Worm (Caenorhabditis elegans) whole organism, mixed stage, embryonic: ENCODE results near the gene obr-1.
"Not testable (repeated sequence)": the region's sequence is repeated elsewhere in the genome, so short reads cannot be mapped to it uniquely, and the experiment has no call there.

Source experiments
- M03D4.4 ChIP-seq: sonication (generic microtip); optimal IDR thresholded peaks from 2 replicates; lab custom pipeline; 2017; ENCODE audit warnings: mild to moderate bottlenecking, missing genetic modification characterization, missing compliant biosample characterization
- bed-3 ChIP-seq: fragments of 200-800 bp; sonication (Bioruptor generic); optimal IDR thresholded peaks from 3 replicates; lab custom pipeline; 2018; ENCODE audit warnings: mild to moderate bottlenecking, missing genetic modification characterization, moderate library complexity, missing compliant biosample characterization
- blmp-1 ChIP-seq: fragments of 150-350 bp; optimal IDR thresholded peaks from 2 replicates; lab custom pipeline; 2014; ENCODE audit warnings: missing biosample characterization, missing genetic modification characterization
- ceh-39 ChIP-seq: fragments of 150-350 bp; optimal IDR thresholded peaks from 2 replicates; lab custom pipeline; 2014; ENCODE audit warnings: missing biosample characterization, missing genetic modification characterization
- ceh-43 ChIP-seq: fragments of 200-800 bp; sonication (Bioruptor generic); optimal IDR thresholded peaks from 2 replicates; lab custom pipeline; 2018; ENCODE audit warnings: mild to moderate bottlenecking, missing genetic modification characterization, moderate library complexity, missing compliant biosample characterization
- ces-1 ChIP-seq: fragments of 150-350 bp; optimal IDR thresholded peaks from 2 replicates; lab custom pipeline; 2014; ENCODE audit warnings: missing biosample characterization, missing genetic modification reagents, missing genetic modification characterization
- cnd-1 ChIP-seq: fragments of 200-800 bp; sonication (Bioruptor generic); optimal IDR thresholded peaks from 2 replicates; lab custom pipeline; 2018; ENCODE audit warnings: mild to moderate bottlenecking, missing genetic modification characterization, missing compliant biosample characterization
- drap-1 ChIP-seq: fragments of 200-800 bp; sonication (Bioruptor generic); optimal IDR thresholded peaks from 3 replicates; lab custom pipeline; 2018; ENCODE audit warnings: mild to moderate bottlenecking, missing genetic modification characterization, missing compliant biosample characterization
- elt-1 ChIP-seq: sonication (generic microtip); optimal IDR thresholded peaks from 2 replicates; lab custom pipeline; 2017; ENCODE audit warnings: missing genetic modification characterization, mild to moderate bottlenecking, missing compliant biosample characterization, antibody characterized with exemption, moderate library complexity, borderline replicate concordance; ENCODE audit not compliant: insufficient read depth
- elt-3 ChIP-seq: fragments of 150-350 bp; optimal IDR thresholded peaks from 2 replicates; lab custom pipeline; 2014; ENCODE audit warnings: missing biosample characterization, missing genetic modification characterization
- flh-1 ChIP-seq: fragments of 200-800 bp; sonication (Bioruptor generic); optimal IDR thresholded peaks from 2 replicates; lab custom pipeline; 2018; ENCODE audit warnings: mild to moderate bottlenecking, missing genetic modification characterization, moderate library complexity, missing compliant biosample characterization
- ham-2 ChIP-seq: fragments of 200-800 bp; sonication (Bioruptor generic); optimal IDR thresholded peaks from 2 replicates; lab custom pipeline; 2018; ENCODE audit warnings: mild to moderate bottlenecking, missing genetic modification characterization, missing compliant biosample characterization
- hlh-1 ChIP-seq: fragments of 150-350 bp; optimal IDR thresholded peaks from 2 replicates; lab custom pipeline; 2014; ENCODE audit warnings: missing biosample characterization, missing genetic modification reagents, missing genetic modification characterization
- lin-13 ChIP-seq: fragments of 150-350 bp; optimal IDR thresholded peaks from 2 replicates; lab custom pipeline; 2014; ENCODE audit warnings: missing biosample characterization, missing genetic modification characterization
- lin-32 ChIP-seq: fragments of 200-800 bp; sonication (Bioruptor generic); optimal IDR thresholded peaks from 2 replicates; lab custom pipeline; 2018; ENCODE audit warnings: mild to moderate bottlenecking, missing genetic modification characterization, missing compliant biosample characterization
- lsy-2 ChIP-seq: fragments of 150-350 bp; optimal IDR thresholded peaks from 2 replicates; lab custom pipeline; 2014; ENCODE audit warnings: missing biosample characterization, missing genetic modification characterization
- mep-1 ChIP-seq: fragments of 150-350 bp; optimal IDR thresholded peaks from 2 replicates; lab custom pipeline; 2017; ENCODE audit warnings: missing biosample characterization, missing genetic modification reagents, missing genetic modification characterization, inconsistent platforms
- mls-2 ChIP-seq: sonication (generic microtip); optimal IDR thresholded peaks from 2 replicates; lab custom pipeline; 2016; ENCODE audit warnings: mild to moderate bottlenecking, missing genetic modification characterization, moderate library complexity, missing compliant biosample characterization
- nhr-12 ChIP-seq: fragments of 150-350 bp; optimal IDR thresholded peaks from 2 replicates; lab custom pipeline; 2014; ENCODE audit warnings: missing biosample characterization, missing genetic modification characterization
- nhr-237 ChIP-seq: fragments of 150-350 bp; optimal IDR thresholded peaks from 2 replicates; lab custom pipeline; 2014; ENCODE audit warnings: missing biosample characterization, missing genetic modification characterization
- nhr-28 ChIP-seq: fragments of 150-350 bp; optimal IDR thresholded peaks from 2 replicates; lab custom pipeline; 2014; ENCODE audit warnings: missing biosample characterization, missing genetic modification characterization
- sem-2 ChIP-seq: fragments of 200-800 bp; sonication (Bioruptor generic); optimal IDR thresholded peaks from 2 replicates; lab custom pipeline; 2018; ENCODE audit warnings: mild to moderate bottlenecking, missing genetic modification characterization, missing compliant biosample characterization
- sptf-1 ChIP-seq: sonication (generic microtip); optimal IDR thresholded peaks from 2 replicates; lab custom pipeline; 2017; ENCODE audit warnings: mild to moderate bottlenecking, missing genetic modification characterization, moderate library complexity, missing compliant biosample characterization
- unc-39 ChIP-seq: fragments of 150-350 bp; optimal IDR thresholded peaks from 2 replicates; lab custom pipeline; 2014; ENCODE audit warnings: missing biosample characterization, missing genetic modification characterization
- zip-8 ChIP-seq: fragments of 150-350 bp; optimal IDR thresholded peaks from 2 replicates; lab custom pipeline; 2014; ENCODE audit warnings: missing biosample characterization, missing genetic modification characterization
- ztf-11 ChIP-seq: fragments of 150-350 bp; optimal IDR thresholded peaks from 2 replicates; lab custom pipeline; 2014; ENCODE audit warnings: missing biosample characterization, missing genetic modification characterization

Gene obr-1

DNA sequence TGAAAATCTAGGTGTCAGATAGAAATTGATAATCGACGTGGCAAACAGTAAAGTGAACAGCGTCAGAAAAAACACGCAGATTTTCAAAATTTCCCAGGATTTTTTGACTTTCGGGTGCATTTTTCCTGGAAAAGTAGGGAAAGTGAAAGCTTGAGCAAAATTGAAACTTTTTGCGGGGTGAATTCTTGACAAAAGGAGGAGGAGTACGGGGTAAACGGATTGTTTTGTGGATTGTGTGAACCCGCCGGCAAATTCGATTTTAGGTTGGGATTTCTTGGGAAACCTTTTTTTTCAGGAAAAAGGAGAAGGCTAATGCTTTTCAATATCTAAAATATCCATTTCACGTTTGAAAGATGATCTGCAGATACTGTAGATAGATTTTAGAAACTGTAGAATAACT, 36.0 kb downstream of the obr-1 start, which contains the start of gene Y47D3A.34:
Gene Y47D3A.34, minus strand, starts transcription at position 120 of the 400 bp plus-strand sequence.
- no peak for TF ChIP-seq lin-13
- TF ChIP-seq hlh-1 (tag; lab: Kevin White, UChicago): no peak
- no peak for TF ChIP-seq elt-1 (tag; lab: Kevin White, UChicago)
- peak; percentile 52 for TF ChIP-seq ces-1 (GFP tag; lab: Kevin White, UChicago)
- TF ChIP-seq zip-8: no peak

DNA sequence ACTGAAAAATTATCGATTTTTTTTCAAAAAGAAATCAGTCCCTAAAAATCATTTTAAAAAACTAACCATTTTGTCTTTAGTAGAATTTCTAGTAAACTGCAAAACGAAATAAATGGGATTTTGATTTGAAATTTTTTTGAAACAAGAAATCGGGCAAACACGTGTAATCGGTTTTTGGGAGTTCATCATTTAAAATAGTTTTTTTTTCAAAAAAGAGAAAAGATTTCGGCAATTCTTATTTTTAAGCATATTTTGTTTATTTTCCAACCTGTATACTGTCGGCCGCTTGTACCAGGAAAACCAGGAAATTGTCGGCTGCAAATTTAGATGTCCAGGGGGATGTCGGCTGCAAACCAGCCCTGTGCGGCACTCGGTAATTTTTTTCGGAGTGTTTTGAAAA, 38.7 kb downstream of the obr-1 start, which contains the start of gene elo-8:
Gene elo-8, minus strand, starts transcription at position 101 of the 400 bp plus-strand sequence.
- TF ChIP-seq M03D4.4 (tag; lab: Kevin White, UChicago) (no peak), nhr-12 (tag; lab: Kevin White, UChicago) (no peak), nhr-28 (tag; lab: Kevin White, UChicago) (no peak), blmp-1 (no peak), zip-8 (no peak), ceh-43 (GFP tag; lab: Kevin White, UChicago) (no peak), ztf-11 (tag; lab: Kevin White, UChicago) (no peak), flh-1 (no peak), hlh-1 (tag; lab: Kevin White, UChicago) (no peak), lsy-2 (tag; lab: Kevin White, UChicago) (no peak), sem-2 (no peak), ces-1 (GFP tag; lab: Kevin White, UChicago) (no peak), cnd-1 (tag; lab: Kevin White, UChicago) (no peak), lin-13 (no peak)

DNA sequence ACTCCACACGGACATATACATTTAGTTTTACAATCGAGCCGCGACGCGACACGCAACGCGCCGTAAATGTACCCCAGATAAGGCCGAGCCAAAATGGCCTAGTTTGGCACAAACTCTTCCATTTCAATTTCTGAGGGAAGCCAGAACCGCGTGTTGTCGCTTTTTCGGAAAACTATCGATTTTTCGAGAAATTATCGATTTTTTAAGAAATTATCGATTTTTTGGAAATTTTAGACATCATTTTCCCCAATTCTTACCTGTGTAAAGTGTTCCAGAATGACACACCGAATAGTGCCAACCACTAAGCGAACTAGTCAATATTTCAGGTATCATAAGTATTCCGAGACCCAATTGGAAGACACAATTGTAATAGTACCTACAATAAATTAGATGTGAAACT, 39.3 kb downstream of the obr-1 start:
- TF ChIP-seq nhr-237 (tag; lab: Kevin White, UChicago): no peak
- TF ChIP-seq drap-1 (GFP tag; lab: Kevin White, UChicago): no peak
- TF ChIP-seq nhr-28 (tag; lab: Kevin White, UChicago): no peak
- TF ChIP-seq sem-2: no peak
- TF ChIP-seq bed-3 (GFP tag; lab: Kevin White, UChicago): no peak
- no peak for TF ChIP-seq mep-1 (tag; lab: Kevin White, UChicago)
- TF ChIP-seq sptf-1: no peak
- TF ChIP-seq unc-39 (tag; lab: Kevin White, UChicago): no peak
- TF ChIP-seq flh-1: no peak
- no peak for TF ChIP-seq elt-1 (tag; lab: Kevin White, UChicago)
- TF ChIP-seq mls-2 (tag; lab: Kevin White, UChicago): no peak
- TF ChIP-seq lin-32 (GFP tag; lab: Kevin White, UChicago): no peak
- TF ChIP-seq elt-3: no peak
- TF ChIP-seq lsy-2 (tag; lab: Kevin White, UChicago): no peak
- TF ChIP-seq ceh-43 (GFP tag; lab: Kevin White, UChicago): no peak
- TF ChIP-seq, all 35 proteins: peak for 0

DNA sequence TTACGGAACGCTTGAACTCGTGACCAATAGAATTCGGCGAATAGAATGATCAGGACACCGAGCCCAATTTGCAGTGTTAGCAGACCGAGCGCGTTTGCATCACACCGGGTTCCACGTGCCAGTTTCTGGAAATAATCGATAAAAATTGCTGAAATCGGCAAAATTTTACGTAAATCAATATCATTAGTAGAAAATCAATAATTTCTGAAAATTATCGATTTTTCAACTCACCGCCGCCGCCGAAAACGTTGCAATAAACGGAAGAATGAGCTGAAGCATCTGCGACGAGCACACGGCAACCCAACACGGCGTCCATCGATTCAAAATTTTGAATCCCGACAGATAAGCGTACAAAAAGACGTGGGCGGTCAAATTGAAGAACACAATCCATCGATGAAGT, 40.1 kb downstream of the obr-1 start:
- TF ChIP-seq mep-1 (tag; lab: Kevin White, UChicago): no peak
- TF ChIP-seq blmp-1: no peak
- TF ChIP-seq unc-39 (tag; lab: Kevin White, UChicago): no peak
- TF ChIP-seq nhr-12 (tag; lab: Kevin White, UChicago): no peak
- no peak for TF ChIP-seq ztf-11 (tag; lab: Kevin White, UChicago)
- TF ChIP-seq, all 35 proteins: peak for 0

DNA sequence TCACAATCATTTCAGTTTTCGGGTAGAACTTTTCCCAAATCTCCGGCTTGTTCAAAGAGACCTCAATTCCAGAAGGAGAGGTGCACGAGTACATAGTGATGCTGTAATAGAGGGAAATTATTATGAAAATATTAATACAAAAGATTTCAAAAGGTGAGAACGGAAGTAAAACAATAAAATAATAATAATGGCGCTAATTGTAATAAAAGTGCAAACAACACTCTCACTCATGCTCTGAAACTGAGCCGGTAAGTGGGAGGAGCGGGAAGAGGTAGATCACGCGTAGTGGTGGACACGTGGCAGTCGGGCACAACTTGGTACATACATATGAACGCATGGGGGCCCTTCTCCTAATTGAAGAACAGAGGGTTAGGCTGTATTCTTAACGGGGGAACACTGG, 43.7 kb downstream of the obr-1 start, which contains the start of gene tbx-37:
Gene tbx-37, minus strand, starts transcription at position 101 of the 400 bp plus-strand sequence.
- no peak for TF ChIP-seq lin-32 (GFP tag; lab: Kevin White, UChicago)
- TF ChIP-seq lsy-2 (tag; lab: Kevin White, UChicago): no peak
- no peak for TF ChIP-seq lin-13
- TF ChIP-seq sem-2: no peak
- no peak for TF ChIP-seq M03D4.4 (tag; lab: Kevin White, UChicago)
- no peak for TF ChIP-seq mls-2 (tag; lab: Kevin White, UChicago)

DNA sequence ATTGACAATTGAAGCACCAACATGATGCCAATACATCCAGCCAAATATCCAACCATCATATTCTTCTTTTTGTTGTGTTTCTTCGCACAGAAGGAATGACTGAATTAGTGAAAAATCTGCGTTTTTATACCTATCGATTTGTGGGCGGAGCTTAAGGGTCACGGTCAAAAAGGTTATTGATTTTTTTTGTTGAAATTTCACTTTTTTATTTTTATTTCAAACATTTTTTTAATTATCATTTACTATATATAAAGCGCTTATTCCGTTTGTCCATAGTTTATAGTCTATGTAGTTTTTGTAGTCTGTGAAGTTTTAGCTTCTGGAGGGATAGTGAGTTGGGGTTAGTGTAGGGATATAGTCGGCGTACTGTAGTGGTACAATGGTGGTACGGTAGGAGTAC, 46.7 kb downstream of the obr-1 start, which contains the start of gene Y47D3A.13:
Gene Y47D3A.13, minus strand, starts transcription at position 101 of the 400 bp plus-strand sequence.
- TF ChIP-seq drap-1 (GFP tag; lab: Kevin White, UChicago); flh-1; nhr-237 (tag; lab: Kevin White, UChicago): not testable (repeated sequence)

DNA sequence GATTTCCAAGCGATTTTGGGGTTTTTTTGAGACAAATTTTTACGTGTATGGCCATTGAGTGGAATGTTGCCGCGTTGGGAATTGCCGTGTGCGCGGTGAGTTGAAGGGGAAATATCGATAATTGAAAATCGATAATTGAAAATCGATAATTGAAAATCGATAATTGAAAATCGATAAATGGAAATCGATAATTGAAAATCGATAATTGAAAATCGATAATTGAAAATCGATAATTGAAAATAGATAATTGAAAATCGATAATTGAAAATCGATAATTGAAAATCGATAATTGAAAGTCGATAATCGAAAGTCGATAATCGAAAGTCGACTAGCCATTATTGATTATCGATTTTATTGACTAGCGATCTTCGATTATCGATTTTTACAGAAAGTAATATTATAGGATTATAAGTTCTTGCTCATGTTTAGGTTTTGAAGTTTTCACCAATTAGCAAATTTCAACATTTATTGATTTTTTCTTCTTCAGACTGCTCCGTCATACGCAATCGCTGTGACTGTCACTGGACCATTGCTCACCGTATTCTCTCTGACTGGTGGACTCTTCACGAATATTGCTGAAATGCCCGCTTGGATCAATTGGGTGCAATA, 49.0 kb downstream of the obr-1 start:
- TF ChIP-seq ham-2 (GFP tag; lab: Kevin White, UChicago): no peak
- no peak for TF ChIP-seq nhr-28 (tag; lab: Kevin White, UChicago)
- no peak for TF ChIP-seq elt-3
- peak; percentile 11 for TF ChIP-seq ceh-39
- peak; percentile 50 for TF ChIP-seq ces-1 (GFP tag; lab: Kevin White, UChicago)
- TF ChIP-seq elt-1 (tag; lab: Kevin White, UChicago): no peak
